Fruit fly (Drosophila melanogaster) whole organism, embryonic: ENCODE measurements around the gene CG3306.

Source experiments
- Awh ChIP-seq: fragments of 200-800 bp; sonication (Bioruptor generic); IDR thresholded peaks from 2 replicates; pipeline ENCODE4, ENCODE4 v1.3.6; 2022; ENCODE audit warnings: missing biosample characterization, missing genetic modification characterization
- B-H1 ChIP-seq: fragments of 200-800 bp; sonication (Bioruptor generic); IDR thresholded peaks from 3 replicates; pipeline ENCODE4 v1.3.6; 2022; ENCODE audit warnings: missing biosample characterization, missing genetic modification characterization
- Blimp-1 ChIP-seq: fragments of 200-800 bp; sonication (Bioruptor generic); optimal IDR thresholded peaks from 3 replicates; lab custom pipeline; 2018; ENCODE audit warnings: missing biosample characterization, missing genetic modification characterization, mild to moderate bottlenecking, moderate library complexity, missing genetic modification reagents
- CG10654 ChIP-seq: fragments of 200-800 bp; sonication (Bioruptor generic); optimal IDR thresholded peaks from 2 replicates; lab custom pipeline; 2016; ENCODE audit warnings: missing biosample characterization, missing genetic modification characterization
- CG10979 ChIP-seq: fragments of 200-800 bp; sonication (Bioruptor generic); optimal IDR thresholded peaks from 2 replicates; lab custom pipeline; 2018; ENCODE audit warnings: missing biosample characterization, mild to moderate bottlenecking, missing genetic modification characterization, moderate library complexity
- CG13894 ChIP-seq: fragments of 200-800 bp; sonication (Bioruptor generic); optimal IDR thresholded peaks from 3 replicates; lab custom pipeline; 2018; ENCODE audit warnings: missing biosample characterization, mild to moderate bottlenecking, missing genetic modification characterization, moderate library complexity
- CG14441 ChIP-seq: fragments of 200-800 bp; sonication (Bioruptor generic); IDR thresholded peaks from 2 replicates; pipeline ENCODE4 v1.3.6; 2022; ENCODE audit warnings: missing biosample characterization, missing genetic modification characterization
- CG16779 ChIP-seq: fragments of 200-800 bp; sonication (Bioruptor generic); IDR thresholded peaks from 2 replicates; pipeline ENCODE4 v1.3.6; 2022; ENCODE audit warnings: missing biosample characterization, missing genetic modification characterization
- CG17361 ChIP-seq: fragments of 200-800 bp; sonication (Bioruptor generic); IDR thresholded peaks from 3 replicates; pipeline ENCODE4 v1.3.6; 2022; ENCODE audit warnings: missing biosample characterization, missing genetic modification characterization
- CG17568 ChIP-seq: fragments of 200-800 bp; sonication (Bioruptor generic); optimal IDR thresholded peaks from 2 replicates; lab custom pipeline; 2018; ENCODE audit warnings: missing biosample characterization, mild to moderate bottlenecking, missing genetic modification characterization, moderate library complexity
- CG18262 ChIP-seq: fragments of 200-800 bp; optimal IDR thresholded peaks from 3 replicates; lab custom pipeline; 2019; ENCODE audit warnings: missing biosample characterization, mild to moderate bottlenecking, missing genetic modification characterization, moderate library complexity
- CG2116 ChIP-seq: fragments of 200-800 bp; sonication (Bioruptor generic); optimal IDR thresholded peaks from 3 replicates; lab custom pipeline; 2018; ENCODE audit warnings: missing biosample characterization, mild to moderate bottlenecking, missing genetic modification characterization
- CG2129 ChIP-seq: fragments of 200-800 bp; sonication (Bioruptor generic); IDR thresholded peaks from 2 replicates; pipeline ENCODE4 v1.3.6; 2022; ENCODE audit warnings: missing biosample characterization, missing genetic modification characterization; ENCODE audit not compliant: partially characterized antibody
- CG3995 ChIP-seq: fragments of 200-800 bp; sonication (Bioruptor generic); optimal IDR thresholded peaks from 3 replicates; lab custom pipeline; 2016; ENCODE audit warnings: missing biosample characterization, missing genetic modification characterization
- CG4707 ChIP-seq: fragments of 200-800 bp; sonication (Bioruptor generic); optimal IDR thresholded peaks from 2 replicates; lab custom pipeline; 2018; ENCODE audit warnings: missing biosample characterization, mild to moderate bottlenecking, missing genetic modification characterization, moderate library complexity
- CG6765 ChIP-seq: fragments of 200-800 bp; sonication (Bioruptor generic); optimal IDR thresholded peaks from 3 replicates; lab custom pipeline; 2017; ENCODE audit warnings: missing biosample characterization, mild to moderate bottlenecking, missing genetic modification characterization
- CG7745 ChIP-seq: fragments of 200-800 bp; sonication (Bioruptor generic); optimal IDR thresholded peaks from 2 replicates; lab custom pipeline; 2018; ENCODE audit warnings: missing biosample characterization, mild to moderate bottlenecking, missing genetic modification characterization, moderate library complexity
- CG8765 ChIP-seq: fragments of 200-800 bp; sonication (Bioruptor generic); IDR thresholded peaks from 2 replicates; pipeline ENCODE4 v1.3.6; 2022; ENCODE audit warnings: missing biosample characterization, missing genetic modification characterization
- CG8944 ChIP-seq: fragments of 200-800 bp; sonication (Bioruptor generic); optimal IDR thresholded peaks from 3 replicates; lab custom pipeline; 2016; ENCODE audit warnings: missing biosample characterization, missing genetic modification characterization
- CG9437 ChIP-seq: fragments of 200-800 bp; sonication (Bioruptor generic); optimal IDR thresholded peaks from 2 replicates; lab custom pipeline; 2018; ENCODE audit warnings: missing biosample characterization, mild to moderate bottlenecking, missing genetic modification characterization
- CG9797 ChIP-seq: fragments of 200-800 bp; sonication (Bioruptor generic); optimal IDR thresholded peaks from 3 replicates; lab custom pipeline; 2018; ENCODE audit warnings: missing biosample characterization, mild to moderate bottlenecking, missing genetic modification characterization
- Camta ChIP-seq: fragments of 200-800 bp; sonication (Bioruptor generic); optimal IDR thresholded peaks from 2 replicates; lab custom pipeline; 2016; ENCODE audit warnings: missing biosample characterization, missing genetic modification characterization
- HHEX ChIP-seq: fragments of 200-800 bp; sonication (Bioruptor generic); optimal IDR thresholded peaks from 3 replicates; lab custom pipeline; 2017; ENCODE audit warnings: missing biosample characterization, mild to moderate bottlenecking, missing genetic modification characterization, missing genetic modification reagents
- HLH3B ChIP-seq: fragments of 200-800 bp; sonication (Bioruptor generic); IDR thresholded peaks from 2 replicates; pipeline ENCODE4 v1.3.6; 2022; ENCODE audit warnings: missing biosample characterization, missing genetic modification characterization
- Hmr ChIP-seq: fragments of 200-800 bp; sonication (Bioruptor generic); optimal IDR thresholded peaks from 3 replicates; lab custom pipeline; 2017; ENCODE audit warnings: mild to moderate bottlenecking, missing biosample characterization, missing genetic modification reagents, missing genetic modification characterization
- Hr51 ChIP-seq, 2 experiments: fragments of 200-800 bp; sonication (Bioruptor generic); optimal IDR thresholded peaks; 2 replicates in 1 of 2; 3 replicates in 1 of 2; lab custom pipeline; 2016 to 2018; ENCODE audit warnings: missing biosample characterization in 2 of 2, missing genetic modification characterization in 2 of 2, mild to moderate bottlenecking in 1 of 2, moderate library complexity in 1 of 2
- Hsf ChIP-seq: fragments of 200-800 bp; sonication (Bioruptor generic); optimal IDR thresholded peaks from 3 replicates; lab custom pipeline; 2016; ENCODE audit warnings: missing biosample characterization, missing genetic modification characterization
- Lim3 ChIP-seq: fragments of 200-800 bp; sonication (Bioruptor generic); IDR thresholded peaks from 2 replicates; pipeline ENCODE4 v1.3.6; 2022; ENCODE audit warnings: missing biosample characterization, missing genetic modification characterization
- MBD-R2 ChIP-seq: fragments of 200-800 bp; sonication (Bioruptor generic); IDR thresholded peaks from 2 replicates; pipeline ENCODE4 v1.3.6; 2022; ENCODE audit warnings: missing biosample characterization, missing genetic modification characterization
- Nf-YC ChIP-seq: fragments of 200-800 bp; optimal IDR thresholded peaks from 3 replicates; lab custom pipeline; 2019; ENCODE audit warnings: missing biosample characterization, mild to moderate bottlenecking, missing genetic modification characterization, moderate library complexity
- Side ChIP-seq: fragments of 200-800 bp; sonication (Bioruptor generic); optimal IDR thresholded peaks from 2 replicates; lab custom pipeline; 2016; ENCODE audit warnings: missing biosample characterization, missing genetic modification characterization
- ac ChIP-seq: fragments of 200-800 bp; sonication (Bioruptor generic); optimal IDR thresholded peaks from 3 replicates; lab custom pipeline; 2017; ENCODE audit warnings: missing biosample characterization, mild to moderate bottlenecking, missing genetic modification characterization
- ap ChIP-seq: fragments of 200-800 bp; sonication (Bioruptor generic); IDR thresholded peaks from 2 replicates; pipeline ENCODE4 v1.3.6; 2022; ENCODE audit warnings: missing biosample characterization, missing genetic modification characterization
- gem ChIP-seq: fragments of 200-800 bp; sonication (Bioruptor generic); optimal IDR thresholded peaks from 2 replicates; lab custom pipeline; 2019; ENCODE audit warnings: missing biosample characterization, mild to moderate bottlenecking, missing genetic modification characterization, moderate library complexity
- grn ChIP-seq: fragments of 200-800 bp; sonication (Bioruptor generic); optimal IDR thresholded peaks from 3 replicates; lab custom pipeline; 2017; ENCODE audit warnings: missing biosample characterization, missing genetic modification characterization
- her ChIP-seq: fragments of 200-800 bp; sonication (Bioruptor generic); optimal IDR thresholded peaks from 2 replicates; lab custom pipeline; 2016; ENCODE audit warnings: missing biosample characterization, missing genetic modification characterization
- lab ChIP-seq: fragments of 200-800 bp; sonication (Bioruptor generic); optimal IDR thresholded peaks from 3 replicates; lab custom pipeline; 2017; ENCODE audit warnings: missing biosample characterization, missing genetic modification characterization, mild to moderate bottlenecking, moderate library complexity, missing genetic modification reagents
- mirr ChIP-seq: fragments of 200-800 bp; sonication (Bioruptor generic); optimal IDR thresholded peaks from 3 replicates; lab custom pipeline; 2018; ENCODE audit warnings: missing biosample characterization, mild to moderate bottlenecking, missing genetic modification characterization
- mld ChIP-seq: fragments of 200-800 bp; sonication (Bioruptor generic); IDR thresholded peaks from 3 replicates; pipeline ENCODE4 v1.3.6; 2022; ENCODE audit warnings: missing biosample characterization, missing genetic modification characterization; ENCODE audit not compliant: partially characterized antibody
- nerfin-1 ChIP-seq: fragments of 200-800 bp; sonication (Bioruptor generic); optimal IDR thresholded peaks from 3 replicates; lab custom pipeline; 2019; ENCODE audit warnings: missing biosample characterization, mild to moderate bottlenecking, missing genetic modification characterization, moderate library complexity
- otp ChIP-seq: fragments of 200-800 bp; sonication (Bioruptor generic); IDR thresholded peaks from 3 replicates; pipeline ENCODE4, ENCODE4 v1.3.6; 2022; ENCODE audit warnings: missing biosample characterization, missing genetic modification characterization
- phol ChIP-seq: fragments of 200-800 bp; sonication (Bioruptor generic); optimal IDR thresholded peaks from 3 replicates; lab custom pipeline; 2018; ENCODE audit warnings: missing biosample characterization, mild to moderate bottlenecking, missing genetic modification characterization, moderate library complexity
- psq ChIP-seq: fragments of 200-800 bp; sonication (Bioruptor generic); optimal IDR thresholded peaks from 2 replicates; lab custom pipeline; 2017; ENCODE audit warnings: missing biosample characterization, missing genetic modification characterization
- schlank ChIP-seq: fragments of 200-800 bp; sonication (Bioruptor generic); optimal IDR thresholded peaks from 2 replicates; lab custom pipeline; 2018; ENCODE audit warnings: missing biosample characterization, mild to moderate bottlenecking, missing genetic modification characterization
- sens ChIP-seq: fragments of 200-800 bp; sonication (Bioruptor generic); peaks from one replicate; lab custom pipeline; 2016; ENCODE audit warnings: missing biosample characterization, missing genetic modification characterization
- seq ChIP-seq: fragments of 200-800 bp; sonication (Bioruptor generic); IDR thresholded peaks from 2 replicates; pipeline ENCODE4 v1.3.6; 2022; ENCODE audit warnings: missing biosample characterization, missing genetic modification characterization
- sr ChIP-seq: fragments of 200-800 bp; sonication (Bioruptor generic); IDR thresholded peaks from 3 replicates; pipeline ENCODE4 v1.3.6; 2022; ENCODE audit warnings: missing biosample characterization, missing genetic modification characterization
- trh ChIP-seq: fragments of 200-800 bp; sonication (Bioruptor generic); optimal IDR thresholded peaks from 2 replicates; lab custom pipeline; 2016; ENCODE audit warnings: missing biosample characterization, missing genetic modification characterization
- unc-4 ChIP-seq: fragments of 200-800 bp; sonication (Bioruptor generic); IDR thresholded peaks from 2 replicates; pipeline ENCODE4 v1.3.6; 2022; ENCODE audit warnings: missing biosample characterization, missing genetic modification characterization; ENCODE audit not compliant: partially characterized antibody

The CG3306 gene

dm6 chr3L:9601225-9601624 lies at the start of gene CG3306, which contains the start of gene CG3088:
TSS of gene CG3306 (plus strand) at chr3L:9601523.
TSS of gene CG3088 (minus strand) at chr3L:9601325.
- TF ChIP-seq CG8944 (GFP tag; lab: Kevin White, UChicago) (no peak), Blimp-1 (GFP tag; lab: Kevin White, UChicago) (no peak), mirr (GFP tag; lab: Kevin White, UChicago) (no peak), Camta (GFP tag; lab: Kevin White, UChicago) (no peak), CG10979 (tag; lab: Kevin White, UChicago) (no peak), B-H1 (GFP tag; lab: Robert Waterston, UW) (no peak), CG2116 (GFP tag; lab: Kevin White, UChicago) (no peak)

dm6 chr3L:9552190-9552809 lies 49.0 kb upstream of the CG3306 start:
- TF ChIP-seq CG6765 (no peak), unc-4 (GFP tag; lab: Robert Waterston, UW) (no peak), CG14441 (GFP tag; lab: Robert Waterston, UW) (peak; percentile 38), Lim3 (no peak), CG13894 (tag; lab: Kevin White, UChicago) (no peak), CG16779 (GFP tag; lab: Robert Waterston, UW) (no peak), Hr51 (GFP tag; optimal IDR thresholded peaks at IDR 0.05; lab: Kevin White, UChicago) (peak in 1 of 2 experiments; percentile 58), MBD-R2 (peak; percentile 23; the same call in 1 of the 2 replicates), CG17568 (GFP tag; lab: Kevin White, UChicago) (no peak), Awh (GFP tag; lab: Robert Waterston, UW) (no peak), ac (GFP tag; lab: Kevin White, UChicago) (no peak), gem (peak; percentile 23), HHEX (GFP tag; lab: Kevin White, UChicago) (no peak), CG2129 (GFP tag; lab: Robert Waterston, UW) (no peak), phol (tag; lab: Kevin White, UChicago) (peak; percentile 0), CG17361 (GFP tag; lab: Robert Waterston, UW) (no peak), Hsf (GFP tag; lab: Kevin White, UChicago) (no peak), mld (GFP tag; lab: Robert Waterston, UW) (no peak), seq (GFP tag; lab: Robert Waterston, UW) (no peak), CG10654 (GFP tag; lab: Kevin White, UChicago) (no peak), CG9437 (GFP tag; lab: Kevin White, UChicago) (no peak), Hmr (GFP tag; lab: Kevin White, UChicago) (no peak), lab (GFP tag; lab: Kevin White, UChicago) (peak; percentile 37), CG3995 (no peak), CG9797 (GFP tag; lab: Kevin White, UChicago) (no peak), CG7745 (tag; lab: Kevin White, UChicago) (no peak), CG4707 (no peak), grn (no peak), Nf-YC (tag; lab: Kevin White, UChicago) (no peak), HLH3B (GFP tag; lab: Robert Waterston, UW) (peak; percentile 35; the same call in 1 of the 2 replicates), psq (no peak), trh (GFP tag; lab: Kevin White, UChicago) (no peak), otp (GFP tag; lab: Robert Waterston, UW) (no peak), CG8765 (no peak), CG18262 (tag; lab: Kevin White, UChicago) (peak; percentile 3), Side (GFP tag; lab: Kevin White, UChicago) (no peak), schlank (tag; lab: Kevin White, UChicago) (no peak), ap (GFP tag; lab: Robert Waterston, UW) (no peak), her (GFP tag; lab: Kevin White, UChicago) (no peak), sr (no peak), sens (GFP tag; lab: Kevin White, UChicago) (peak; percentile 69), nerfin-1 (tag; lab: Kevin White, UChicago) (no peak)
